Worm (Caenorhabditis elegans) whole organism, early embryonic: ENCODE measurements around the gene C50F4.9.

Source experiments
- B0310.2 ChIP-seq: sonication (generic microtip); optimal IDR thresholded peaks from 2 replicates; lab custom pipeline; 2016; ENCODE audit warnings: mild to moderate bottlenecking, missing genetic modification characterization, missing compliant biosample characterization
- F13C5.2 ChIP-seq: sonication (generic microtip); optimal IDR thresholded peaks from 2 replicates; lab custom pipeline; 2017; ENCODE audit warnings: mild to moderate bottlenecking, missing genetic modification characterization, inconsistent platforms, missing compliant biosample characterization
- aly-1 ChIP-seq: sonication (generic microtip); optimal IDR thresholded peaks from 2 replicates; lab custom pipeline; 2016; ENCODE audit warnings: missing genetic modification characterization, missing compliant biosample characterization
- ama-1 ChIP-seq: fragments of 150-350 bp; optimal IDR thresholded peaks from 2 replicates; lab custom pipeline; 2014
- ceh-13 ChIP-seq: fragments of 200-800 bp; sonication (Bioruptor generic); optimal IDR thresholded peaks from 2 replicates; lab custom pipeline; 2018; ENCODE audit warnings: mild to moderate bottlenecking, missing genetic modification characterization, missing compliant biosample characterization
- ceh-36 ChIP-seq: sonication (generic microtip); optimal IDR thresholded peaks from 2 replicates; lab custom pipeline; 2016; ENCODE audit warnings: missing genetic modification characterization, inconsistent platforms, missing compliant biosample characterization
- ets-7 ChIP-seq: sonication (generic microtip); optimal IDR thresholded peaks from 2 replicates; lab custom pipeline; 2016; ENCODE audit warnings: missing genotype, missing genetic modification characterization, missing compliant biosample characterization
- flt-1 ChIP-seq: fragments of 200-800 bp; sonication (Bioruptor generic); IDR thresholded peaks from 2 replicates; pipeline ENCODE4 v1.3.6; 2022; ENCODE audit warnings: missing genetic modification characterization, missing compliant biosample characterization
- hmbx-1 ChIP-seq: sonication (generic microtip); optimal IDR thresholded peaks from 2 replicates; lab custom pipeline; 2016; ENCODE audit warnings: mild to moderate bottlenecking, missing genetic modification characterization, missing compliant biosample characterization
- hmg-4 ChIP-seq: fragments of 200-800 bp; sonication (Bioruptor generic); optimal IDR thresholded peaks from 2 replicates; lab custom pipeline; 2018; ENCODE audit warnings: mild to moderate bottlenecking, missing genetic modification characterization, missing compliant biosample characterization
- hnd-1 ChIP-seq: sonication (generic microtip); optimal IDR thresholded peaks from 2 replicates; lab custom pipeline; 2016; ENCODE audit warnings: missing genetic modification characterization, missing compliant biosample characterization
- pes-1 ChIP-seq: fragments of 200-800 bp; sonication (Bioruptor generic); IDR thresholded peaks from 2 replicates; pipeline ENCODE4 v1.3.6; 2022; ENCODE audit warnings: missing genetic modification reagents, missing genetic modification characterization, missing compliant biosample characterization
- scrt-1 ChIP-seq: fragments of 200-800 bp; sonication (Bioruptor generic); IDR thresholded peaks from 2 replicates; pipeline ENCODE4 v1.3.6; 2022; ENCODE audit warnings: missing genetic modification characterization, missing compliant biosample characterization
- sea-1 ChIP-seq: fragments of 200-800 bp; sonication (Bioruptor generic); conservative IDR thresholded peaks from 2 replicates; pipeline ENCODE4 v1.3.6; 2022; ENCODE audit warnings: missing genetic modification characterization, missing compliant biosample characterization
- tbx-11 ChIP-seq: fragments of 200-800 bp; sonication (Bioruptor generic); IDR thresholded peaks from 2 replicates; pipeline ENCODE4 v1.3.6; 2022; ENCODE audit warnings: missing genetic modification characterization, missing compliant biosample characterization
- tbx-37 ChIP-seq: fragments of 200-800 bp; sonication (Bioruptor generic); conservative IDR thresholded peaks from 2 replicates; pipeline ENCODE4 v1.3.6; 2022; ENCODE audit warnings: missing genetic modification reagents, missing genetic modification characterization, missing compliant biosample characterization
- tra-4 ChIP-seq: sonication (generic microtip); optimal IDR thresholded peaks from 2 replicates; lab custom pipeline; 2017; ENCODE audit warnings: missing genetic modification characterization, missing compliant biosample characterization

C50F4.9 gene

ce11 chrV:9536505-9536904 lies 12.5 kb upstream of the C50F4.9 start, which contains the start of gene C50F4.4:
TSS of gene C50F4.4 (plus strand) at chrV:9536771.
- no peak for TF ChIP-seq ama-1 (lab: Kevin White, UChicago)
- TF ChIP-seq hmbx-1 (tag; lab: Kevin White, UChicago), result no peak
- TF ChIP-seq tbx-37 (GFP tag; lab: Robert Waterston, UW), result no peak
- no peak for TF ChIP-seq ceh-36 (tag; lab: Kevin White, UChicago)
- no peak for TF ChIP-seq tra-4
- no peak for TF ChIP-seq F13C5.2 (tag; lab: Kevin White, UChicago)
- no peak for TF ChIP-seq pes-1 (GFP tag; lab: Robert Waterston, UW)
- no peak for TF ChIP-seq tbx-11 (GFP tag; lab: Robert Waterston, UW)
- no peak for TF ChIP-seq sea-1 (GFP tag; lab: Robert Waterston, UW)
- TF ChIP-seq hmg-4 (GFP tag; lab: Kevin White, UChicago), result no peak
- TF ChIP-seq flt-1, result no peak
- TF ChIP-seq B0310.2, result no peak
- no peak for TF ChIP-seq scrt-1
- TF ChIP-seq hnd-1 (tag; lab: Kevin White, UChicago), result no peak
- TF ChIP-seq ets-7 (tag; lab: Kevin White, UChicago), result no peak
- TF ChIP-seq aly-1 (tag; lab: Kevin White, UChicago), result no peak
- TF ChIP-seq ceh-13 (GFP tag; lab: Kevin White, UChicago), result no peak

- TF ChIP-seq hmbx-1 (tag; lab: Kevin White, UChicago), result no peak
- no peak for TF ChIP-seq aly-1 (tag; lab: Kevin White, UChicago)
- no peak for TF ChIP-seq ceh-36 (tag; lab: Kevin White, UChicago)
- TF ChIP-seq ets-7 (tag; lab: Kevin White, UChicago), result no peak
Measured at ce11 chrV:9534621-9535020, 10.6 kb upstream of the C50F4.9 start, which contains the start of gene tag-329. TSS of gene tag-329 (plus strand) at chrV:9534921.

- TF ChIP-seq ceh-36 (tag; lab: Kevin White, UChicago) (no peak), hmg-4 (GFP tag; lab: Kevin White, UChicago) (no peak), pes-1 (GFP tag; lab: Robert Waterston, UW) (no peak), ets-7 (tag; lab: Kevin White, UChicago) (no peak), hmbx-1 (tag; lab: Kevin White, UChicago) (no peak), tbx-11 (GFP tag; lab: Robert Waterston, UW) (no peak), aly-1 (tag; lab: Kevin White, UChicago) (no peak), scrt-1 (no peak), B0310.2 (no peak), sea-1 (GFP tag; lab: Robert Waterston, UW) (no peak), ama-1 (lab: Kevin White, UChicago) (no peak), tra-4 (no peak), flt-1 (no peak)
Measured at ce11 chrV:9531477-9531876, 7.5 kb upstream of the C50F4.9 start, which contains the start of the genes C50F4.10 and pfk-1.2. TSS of gene C50F4.10 (minus strand) at chrV:9531577. TSS of gene pfk-1.2 (plus strand) at chrV:9531801.

ce11 chrV:9527984-9528383 lies 4.0 kb upstream of the C50F4.9 start:
- TF ChIP-seq tbx-37 (GFP tag; lab: Robert Waterston, UW) (no peak), F13C5.2 (tag; lab: Kevin White, UChicago) (no peak), ceh-36 (tag; lab: Kevin White, UChicago) (no peak), tra-4 (no peak), ceh-13 (GFP tag; lab: Kevin White, UChicago) (no peak), hnd-1 (tag; lab: Kevin White, UChicago) (no peak), scrt-1 (no peak), hmbx-1 (tag; lab: Kevin White, UChicago) (no peak), aly-1 (tag; lab: Kevin White, UChicago) (no peak), ets-7 (tag; lab: Kevin White, UChicago) (no peak), flt-1 (no peak)

ce11 chrV:9527337-9527736 lies 3.3 kb upstream of the C50F4.9 start:
- TF ChIP-seq hnd-1 (tag; lab: Kevin White, UChicago), result no peak
- TF ChIP-seq F13C5.2 (tag; lab: Kevin White, UChicago), result no peak
- no peak for TF ChIP-seq ceh-13 (GFP tag; lab: Kevin White, UChicago)
- TF ChIP-seq B0310.2, result no peak
- TF ChIP-seq pes-1 (GFP tag; lab: Robert Waterston, UW), result no peak
- no peak for TF ChIP-seq flt-1
- no peak for TF ChIP-seq sea-1 (GFP tag; lab: Robert Waterston, UW)
- TF ChIP-seq tbx-11 (GFP tag; lab: Robert Waterston, UW), result no peak
- TF ChIP-seq tra-4, result no peak
- TF ChIP-seq tbx-37 (GFP tag; lab: Robert Waterston, UW), result no peak
- no peak for TF ChIP-seq scrt-1
- TF ChIP-seq ceh-36 (tag; lab: Kevin White, UChicago), result no peak
- no peak for TF ChIP-seq ama-1 (lab: Kevin White, UChicago)

ce11 chrV:9526470-9526869 lies 2.5 kb upstream of the C50F4.9 start, which contains the start of gene C50F4.1:
TSS of gene C50F4.1 (plus strand) at chrV:9526793.
- TF ChIP-seq ceh-13 (GFP tag; lab: Kevin White, UChicago) (no peak), pes-1 (GFP tag; lab: Robert Waterston, UW) (no peak), F13C5.2 (tag; lab: Kevin White, UChicago) (no peak), tbx-37 (GFP tag; lab: Robert Waterston, UW) (no peak), ets-7 (tag; lab: Kevin White, UChicago) (no peak), scrt-1 (no peak)

- TF ChIP-seq ets-7 (tag; lab: Kevin White, UChicago) (no peak), scrt-1 (no peak), hnd-1 (tag; lab: Kevin White, UChicago) (no peak), B0310.2 (no peak), tbx-11 (GFP tag; lab: Robert Waterston, UW) (no peak), ama-1 (lab: Kevin White, UChicago) (no peak), tra-4 (no peak)
Measured at ce11 chrV:9521697-9522096, 2.3 kb downstream of the C50F4.9 start.

ce11 chrV:9518832-9519231 lies 5.2 kb downstream of the C50F4.9 start, which contains the start of gene C50F4.8:
TSS of gene C50F4.8 (minus strand) at chrV:9518859.
- TF ChIP-seq ceh-36 (tag; lab: Kevin White, UChicago), result no peak
- TF ChIP-seq aly-1 (tag; lab: Kevin White, UChicago), result no peak
- TF ChIP-seq hmbx-1 (tag; lab: Kevin White, UChicago), result no peak
- TF ChIP-seq flt-1, result no peak
- TF ChIP-seq ceh-13 (GFP tag; lab: Kevin White, UChicago), result no peak
- no peak for TF ChIP-seq hmg-4 (GFP tag; lab: Kevin White, UChicago)
- no peak for TF ChIP-seq hnd-1 (tag; lab: Kevin White, UChicago)
- TF ChIP-seq pes-1 (GFP tag; lab: Robert Waterston, UW), result no peak
- TF ChIP-seq ets-7 (tag; lab: Kevin White, UChicago), result no peak
- no peak for TF ChIP-seq B0310.2
- TF ChIP-seq tra-4, result no peak
- TF ChIP-seq scrt-1, result no peak
- no peak for TF ChIP-seq sea-1 (GFP tag; lab: Robert Waterston, UW)
- TF ChIP-seq tbx-11 (GFP tag; lab: Robert Waterston, UW), result no peak
- TF ChIP-seq F13C5.2 (tag; lab: Kevin White, UChicago), result no peak
- no peak for TF ChIP-seq tbx-37 (GFP tag; lab: Robert Waterston, UW)
- no peak for TF ChIP-seq ama-1 (lab: Kevin White, UChicago)
